Worm (Caenorhabditis elegans): ENCODE results near the gene K03B8.6.

DNA sequence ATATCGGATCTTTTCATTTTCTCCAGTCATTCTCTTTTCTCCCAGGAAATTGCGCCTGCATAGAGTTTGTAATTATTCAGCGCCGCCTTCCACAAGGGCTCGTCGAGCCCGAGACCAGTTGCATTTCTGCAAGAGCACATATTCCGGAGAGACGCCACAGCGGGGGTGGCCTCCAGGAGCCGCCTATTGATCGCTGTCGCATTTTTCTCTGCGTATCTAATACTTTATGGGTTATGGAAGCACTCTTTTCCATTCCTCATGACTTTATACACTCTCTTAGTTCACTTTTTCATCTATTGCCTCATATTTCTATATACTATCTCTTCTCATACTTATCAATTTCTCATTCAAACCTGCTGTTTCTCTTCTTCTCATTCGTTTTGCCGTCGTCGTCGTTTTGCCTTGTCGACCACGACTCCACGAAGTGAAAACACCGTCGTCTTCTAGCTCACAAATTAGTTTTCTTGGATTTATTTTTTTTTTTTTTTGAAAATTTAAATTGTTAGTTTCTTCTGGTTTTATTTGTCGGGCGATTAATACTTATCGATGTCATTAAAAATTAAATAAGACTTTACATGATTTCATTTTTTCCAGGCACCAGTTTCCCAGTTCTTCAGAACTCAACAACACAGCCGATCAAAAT, 32.1 kb upstream of the K03B8.6 start, which contains the start of gene cnb-1:
- no peak for TF ChIP-seq sem-2 (GFP tag; optimal IDR thresholded peaks at IDR 0.05)
- no peak for TF ChIP-seq M03D4.4 (tag; optimal IDR thresholded peaks at IDR 0.05)
- TF ChIP-seq pha-4 (tag; optimal IDR thresholded peaks at IDR 0.05), result no peak
- TF ChIP-seq unc-62 (GFP tag; optimal IDR thresholded peaks at IDR 0.05), result peak; percentile 63
- TF ChIP-seq mls-2 (tag; optimal IDR thresholded peaks at IDR 0.05), result peak; percentile 42
